ENCODE assay signal across 3 worm cellular contexts in genomic region chrIV:9699062-9699461, ce11.
TF ChIP-seq lines count a peak whose summit lies in the region.

No protein-coding gene starts in this region.

TF ChIP-seq in whole organism, L3 larva, 47 proteins besides CTCF, POLR2A, EP300 and RAD21:
- no peak for TF ChIP-seq elt-1 (tag; optimal IDR thresholded peaks at IDR 0.05; lab: Kevin White, UChicago)
- TF ChIP-seq nhr-237 (tag; optimal IDR thresholded peaks at IDR 0.05; lab: Kevin White, UChicago), result no peak
- TF ChIP-seq pha-4 (tag; optimal IDR thresholded peaks at IDR 0.05; lab: Kevin White, UChicago), result peak; percentile 22
- TF ChIP-seq mml-1 (tag; optimal IDR thresholded peaks at IDR 0.05; lab: Kevin White, UChicago), result no peak
- no peak for TF ChIP-seq sea-2 (GFP tag; optimal IDR thresholded peaks at IDR 0.05; lab: Kevin White, UChicago)
- no peak for TF ChIP-seq nfya-1 (tag; optimal IDR thresholded peaks at IDR 0.05; lab: Kevin White, UChicago; ENCODE audit: insufficient read depth)

TF ChIP-seq in whole organism, L4 larva, 104 proteins besides CTCF, POLR2A, EP300 and RAD21:
- TF ChIP-seq ceh-82 (tag; optimal IDR thresholded peaks at IDR 0.05; lab: Kevin White, UChicago), result no peak
- no peak for TF ChIP-seq mep-1 (tag; optimal IDR thresholded peaks at IDR 0.05; lab: Kevin White, UChicago)
- TF ChIP-seq nhr-28 (tag; optimal IDR thresholded peaks at IDR 0.05; lab: Kevin White, UChicago), result peak; percentile 28
- TF ChIP-seq dmd-6 (GFP tag; IDR thresholded peaks at IDR 0.05; lab: Robert Waterston, UW), result peak; percentile 73

TF ChIP-seq in whole organism, young adult, 124 proteins besides CTCF, POLR2A, EP300 and RAD21:
- TF ChIP-seq nfyb-1 (GFP tag; IDR thresholded peaks at IDR 0.05; lab: Robert Waterston, UW), result no peak
- TF ChIP-seq nhr-80 (tag; optimal IDR thresholded peaks at IDR 0.05; lab: Kevin White, UChicago), result peak; percentile 62
TF ChIP-seq in whole organism, young adult: peak in this region for 1.
